Fruit fly (Drosophila melanogaster): ENCODE results near the gene CG8813.

Gene CG8813

DNA sequence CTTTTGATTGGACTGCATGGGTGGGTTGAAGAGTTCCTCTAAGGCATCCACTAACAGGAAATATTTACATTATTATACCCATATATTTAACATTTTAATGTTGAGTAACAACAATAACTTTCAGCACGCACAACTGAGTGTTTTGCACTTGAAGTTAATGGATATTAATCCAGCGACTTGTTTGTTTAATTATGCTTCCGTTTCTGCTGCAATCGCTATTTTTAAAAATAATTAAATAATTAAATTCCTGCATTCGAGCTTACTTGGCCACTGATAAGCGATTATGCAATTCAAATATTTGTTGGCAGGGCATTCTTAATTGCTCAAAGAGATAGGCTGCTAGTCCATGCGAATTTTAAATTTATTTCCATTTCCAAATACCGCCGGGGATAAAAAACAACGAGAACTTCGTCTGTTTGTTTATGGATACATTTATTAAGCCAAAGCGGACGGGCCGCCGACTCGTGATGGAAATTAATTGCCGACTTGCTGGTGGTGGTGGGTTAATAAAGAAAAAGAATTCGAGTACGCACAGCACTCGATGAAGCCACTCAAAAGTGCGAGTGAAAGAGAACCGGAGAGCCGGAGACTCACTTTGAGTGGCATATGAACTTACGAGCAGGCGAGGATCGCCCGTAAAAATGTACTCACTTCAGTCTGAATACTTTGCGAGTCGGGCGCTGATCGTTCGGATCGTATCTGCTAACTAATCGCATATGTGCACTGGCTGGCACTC lies 7.4 kb upstream of the CG8813 start (continued):
- TF ChIP-seq CG17829 (tag; optimal IDR thresholded peaks at IDR 0.05) (peak; percentile 23), Ada2b (GFP tag; IDR thresholded peaks at IDR 0.05) (no peak), HLH3B (GFP tag; IDR thresholded peaks at IDR 0.05) (0 out of 2 replicates have a peak, but pooled peaks have one; percentile 6), CG11456 (GFP tag; IDR thresholded peaks at IDR 0.05) (no peak), CG15514 (GFP tag; optimal IDR thresholded peaks at IDR 0.05) (peak; percentile 15), ems (GFP tag; optimal IDR thresholded peaks at IDR 0.05) (peak; percentile 26), CG18476 (GFP tag; optimal IDR thresholded peaks at IDR 0.05) (peak; percentile 88), CG12391 (tag; optimal IDR thresholded peaks at IDR 0.05) (peak; percentile 6), fd96Cb (tag; optimal IDR thresholded peaks at IDR 0.05) (no peak), CG13296 (GFP tag; optimal IDR thresholded peaks at IDR 0.05) (peak; percentile 33), pho (GFP tag; optimal IDR thresholded peaks at IDR 0.05) (peak; percentile 10), Taf1 (GFP tag; IDR thresholded peaks at IDR 0.05) (no peak), cato (GFP tag; optimal IDR thresholded peaks at IDR 0.05; ENCODE audit: borderline replicate concordance) (no peak), nom (GFP tag; optimal IDR thresholded peaks at IDR 0.05) (peak; percentile 73), CG18619 (GFP tag; optimal IDR thresholded peaks at IDR 0.05) (no peak), usp (GFP tag; optimal IDR thresholded peaks at IDR 0.05) (no peak), CG33213 (GFP tag; optimal IDR thresholded peaks at IDR 0.05) (no peak), bowl (GFP tag; IDR thresholded peaks at IDR 0.05) (no peak), ab (GFP tag; optimal IDR thresholded peaks at IDR 0.05) (no peak), Gsc (GFP tag; IDR thresholded peaks at IDR 0.05) (no peak), hkb (optimal IDR thresholded peaks at IDR 0.05) (peak; percentile 98), hkb (GFP tag; IDR thresholded peaks at IDR 0.05) (no peak; the same call in none of the 2 replicates), CG10959 (GFP tag; IDR thresholded peaks at IDR 0.05) (no peak), Sry-β (GFP tag; optimal IDR thresholded peaks at IDR 0.05) (no peak), tgo (GFP tag; IDR thresholded peaks at IDR 0.05) (no peak), CG6683 (GFP tag; optimal IDR thresholded peaks at IDR 0.05) (no peak), Scr (GFP tag; IDR thresholded peaks at IDR 0.05; ENCODE audit: partially characterized antibody) (no peak), CG11504 (tag; optimal IDR thresholded peaks at IDR 0.05) (no peak), MESR4 (GFP tag; optimal IDR thresholded peaks at IDR 0.05) (no peak), Dfd (GFP tag; optimal IDR thresholded peaks at IDR 0.05) (no peak), tap (tag; optimal IDR thresholded peaks at IDR 0.05) (peak; percentile 20), CG2129 (GFP tag; IDR thresholded peaks at IDR 0.05; ENCODE audit: partially characterized antibody) (no peak), CrebB (tag; optimal IDR thresholded peaks at IDR 0.05) (no peak), Hmr (GFP tag; optimal IDR thresholded peaks at IDR 0.05) (peak; percentile 3), CHES-1-like (GFP tag; optimal IDR thresholded peaks at IDR 0.05) (no peak), CG2199 (GFP tag; IDR thresholded peaks at IDR 0.05) (0 out of 3 replicates have a peak, but pooled peaks have one; percentile 14), H2.0 (GFP tag; IDR thresholded peaks at IDR 0.05) (no peak), crc (GFP tag; optimal IDR thresholded peaks at IDR 0.05) (no peak), p53 (GFP tag; optimal IDR thresholded peaks at IDR 0.05) (no peak), CG8944 (GFP tag; optimal IDR thresholded peaks at IDR 0.05) (no peak), CG13123 (GFP tag; optimal IDR thresholded peaks at IDR 0.05) (no peak), lola (GFP tag; optimal IDR thresholded peaks at IDR 0.05) (peak in 1 of 3 experiments; percentile 1), CG17912 (GFP tag; optimal IDR thresholded peaks at IDR 0.05) (no peak), unpg (GFP tag; optimal IDR thresholded peaks at IDR 0.05) (peak; percentile 10), lmd (GFP tag; IDR thresholded peaks at IDR 0.05) (no peak), Nf-YB (GFP tag; optimal IDR thresholded peaks at IDR 0.05) (no peak), CG8290 (GFP tag; optimal IDR thresholded peaks at IDR 0.05) (no peak), CG8290 (tag; optimal IDR thresholded peaks at IDR 0.05) (peak in 1 of 2 experiments; percentile 32), Oaz (GFP tag; IDR thresholded peaks at IDR 0.05) (no peak), twi (tag; optimal IDR thresholded peaks at IDR 0.05) (peak; percentile 52)
